Worm (Caenorhabditis elegans) whole organism, L2 larva: ENCODE data around the gene H03G16.1.

Source experiments
- F13H6.1 ChIP-seq: sonication (generic microtip); optimal IDR thresholded peaks from 2 replicates; lab custom pipeline; 2016; ENCODE audit warnings: missing genetic modification characterization, missing compliant biosample characterization
- R02D3.7 ChIP-seq: fragments of 150-350 bp; optimal IDR thresholded peaks from 2 replicates; lab custom pipeline; 2014; ENCODE audit warnings: missing biosample characterization, missing genetic modification characterization
- Y55F3AM.14 ChIP-seq: fragments of 200-800 bp; sonication (Bioruptor generic); optimal IDR thresholded peaks from 2 replicates; lab custom pipeline; 2018; ENCODE audit warnings: mild to moderate bottlenecking, missing genetic modification characterization, missing compliant biosample characterization
- alr-1 ChIP-seq: fragments of 150-350 bp; optimal IDR thresholded peaks from 2 replicates; lab custom pipeline; 2014; ENCODE audit warnings: missing biosample characterization, missing genetic modification characterization
- aly-2 ChIP-seq: fragments of 150-350 bp; optimal IDR thresholded peaks from 2 replicates; lab custom pipeline; 2014; ENCODE audit warnings: missing biosample characterization, missing genetic modification characterization
- ama-1 ChIP-seq: fragments of 150-350 bp; optimal IDR thresholded peaks from 2 replicates; lab custom pipeline; 2018; ENCODE audit warnings: inconsistent platforms
- blmp-1 ChIP-seq: sonication (generic microtip); optimal IDR thresholded peaks from 2 replicates; lab custom pipeline; 2017; ENCODE audit warnings: missing genetic modification characterization, mild to moderate bottlenecking, missing compliant biosample characterization, antibody characterized with exemption, moderate library complexity; ENCODE audit not compliant: insufficient read depth
- ceh-16 ChIP-seq: fragments of 150-350 bp; optimal IDR thresholded peaks from 2 replicates; lab custom pipeline; 2014; ENCODE audit warnings: missing biosample characterization, missing genetic modification characterization
- ceh-82 ChIP-seq: fragments of 150-350 bp; optimal IDR thresholded peaks from 2 replicates; lab custom pipeline; 2014; ENCODE audit warnings: missing biosample characterization, missing genetic modification characterization
- crh-2 ChIP-seq: sonication (generic microtip); optimal IDR thresholded peaks from 2 replicates; lab custom pipeline; 2017; ENCODE audit warnings: missing biosample characterization, missing genetic modification characterization
- dmd-4 ChIP-seq: sonication (generic microtip); optimal IDR thresholded peaks from 2 replicates; lab custom pipeline; 2017; ENCODE audit warnings: missing biosample characterization, missing genetic modification characterization
- egl-27 ChIP-seq: sonication (generic microtip); optimal IDR thresholded peaks from 3 replicates; lab custom pipeline; 2017; ENCODE audit warnings: missing biosample characterization, missing genetic modification reagents, missing genetic modification characterization
- elt-1 ChIP-seq: fragments of 150-350 bp; optimal IDR thresholded peaks from 2 replicates; lab custom pipeline; 2014; ENCODE audit warnings: missing biosample characterization, missing genetic modification characterization
- elt-3 ChIP-seq: sonication (generic microtip); optimal IDR thresholded peaks from 2 replicates; lab custom pipeline; 2017; ENCODE audit warnings: missing biosample characterization, missing genetic modification characterization
- fos-1 ChIP-seq: fragments of 150-350 bp; optimal IDR thresholded peaks from 2 replicates; lab custom pipeline; 2014; ENCODE audit warnings: missing biosample characterization, missing genetic modification characterization
- gmeb-1 ChIP-seq: fragments of 150-350 bp; optimal IDR thresholded peaks from 2 replicates; lab custom pipeline; 2014; ENCODE audit warnings: missing biosample characterization, missing genetic modification characterization
- lin-11 ChIP-seq: fragments of 150-350 bp; sonication (generic microtip); optimal IDR thresholded peaks from 2 replicates; lab custom pipeline; 2014; ENCODE audit warnings: missing biosample characterization, missing genetic modification characterization, inconsistent platforms, mixed read lengths
- lin-13 ChIP-seq: fragments of 150-350 bp; optimal IDR thresholded peaks from 2 replicates; lab custom pipeline; 2014; ENCODE audit warnings: missing biosample characterization, missing genetic modification reagents, missing genetic modification characterization
- lin-39 ChIP-seq: fragments of 150-350 bp; optimal IDR thresholded peaks from 2 replicates; lab custom pipeline; 2014; ENCODE audit warnings: missing biosample characterization, missing genetic modification reagents, missing genetic modification characterization
- lsy-2 ChIP-seq, 2 experiments: fragments of 150-350 bp in 1 of 2; sonication (generic microtip) in 1 of 2; optimal IDR thresholded peaks; 2 replicates each; lab custom pipeline; 2014 to 2017; ENCODE audit warnings: missing biosample characterization in 2 of 2, missing genetic modification characterization in 2 of 2
- nhr-10 ChIP-seq: sonication (generic microtip); optimal IDR thresholded peaks from 2 replicates; lab custom pipeline; 2017; ENCODE audit warnings: missing biosample characterization, missing genetic modification characterization
- nhr-11 ChIP-seq: fragments of 150-350 bp; optimal IDR thresholded peaks from 2 replicates; lab custom pipeline; 2014; ENCODE audit warnings: missing biosample characterization, missing genetic modification characterization
- nhr-12 ChIP-seq: fragments of 150-350 bp; optimal IDR thresholded peaks from 2 replicates; lab custom pipeline; 2014; ENCODE audit warnings: missing biosample characterization, missing genetic modification characterization
- nhr-129 ChIP-seq: fragments of 150-350 bp; optimal IDR thresholded peaks from 2 replicates; lab custom pipeline; 2014; ENCODE audit warnings: missing biosample characterization, missing genetic modification characterization
- nhr-21 ChIP-seq: fragments of 150-350 bp; optimal IDR thresholded peaks from 2 replicates; lab custom pipeline; 2014; ENCODE audit warnings: missing biosample characterization, missing genetic modification characterization
- nhr-237 ChIP-seq: fragments of 150-350 bp; optimal IDR thresholded peaks from 2 replicates; lab custom pipeline; 2014; ENCODE audit warnings: missing biosample characterization, missing genetic modification characterization
- nhr-25 ChIP-seq: fragments of 150-350 bp; sonication (generic microtip); optimal IDR thresholded peaks from 3 replicates; lab custom pipeline; 2014; ENCODE audit warnings: missing biosample characterization, missing genetic modification characterization
- nhr-6 ChIP-seq: fragments of 150-350 bp; optimal IDR thresholded peaks from 2 replicates; lab custom pipeline; 2014; ENCODE audit warnings: missing biosample characterization, missing genetic modification characterization
- sma-3 ChIP-seq: sonication (generic microtip); optimal IDR thresholded peaks from 2 replicates; lab custom pipeline; 2016; ENCODE audit warnings: missing genetic modification reagents, missing genetic modification characterization, missing compliant biosample characterization
- sma-9 ChIP-seq, 2 experiments: fragments of 150-350 bp in 1 of 2; sonication (generic microtip) in 1 of 2; optimal IDR thresholded peaks; 2 replicates each; lab custom pipeline; 2014 to 2016; ENCODE audit warnings: missing genetic modification characterization in 2 of 2, mild to moderate bottlenecking in 1 of 2, missing biosample characterization in 1 of 2, missing compliant biosample characterization in 1 of 2, missing genetic modification reagents in 1 of 2, moderate library complexity in 1 of 2
- snpc-4 ChIP-seq: fragments of 150-350 bp; optimal IDR thresholded peaks from 2 replicates; lab custom pipeline; 2014; ENCODE audit warnings: missing biosample characterization, missing genetic modification characterization
- unc-39 ChIP-seq: fragments of 150-350 bp; optimal IDR thresholded peaks from 2 replicates; lab custom pipeline; 2014; ENCODE audit warnings: missing biosample characterization, missing genetic modification characterization
- unc-55 ChIP-seq: fragments of 150-350 bp; sonication (generic microtip); optimal IDR thresholded peaks from 3 replicates; lab custom pipeline; 2014; ENCODE audit warnings: missing biosample characterization, missing genetic modification reagents, missing genetic modification characterization
- unc-62 ChIP-seq: fragments of 150-350 bp; optimal IDR thresholded peaks from 2 replicates; lab custom pipeline; 2014; ENCODE audit warnings: missing biosample characterization, missing genetic modification reagents, missing genetic modification characterization
- ztf-1 ChIP-seq: fragments of 200-800 bp; sonication (Bioruptor generic); conservative IDR thresholded peaks from 2 replicates; pipeline ENCODE4 v1.3.6; 2022; ENCODE audit warnings: missing genetic modification characterization, missing compliant biosample characterization
- ztf-11 ChIP-seq: sonication (generic microtip); optimal IDR thresholded peaks from 2 replicates; lab custom pipeline; 2017; ENCODE audit warnings: missing biosample characterization, missing genetic modification characterization
- ztf-4 ChIP-seq: fragments of 150-350 bp; optimal IDR thresholded peaks from 2 replicates; lab custom pipeline; 2014; ENCODE audit warnings: missing biosample characterization, missing genetic modification characterization

Gene H03G16.1

DNA sequence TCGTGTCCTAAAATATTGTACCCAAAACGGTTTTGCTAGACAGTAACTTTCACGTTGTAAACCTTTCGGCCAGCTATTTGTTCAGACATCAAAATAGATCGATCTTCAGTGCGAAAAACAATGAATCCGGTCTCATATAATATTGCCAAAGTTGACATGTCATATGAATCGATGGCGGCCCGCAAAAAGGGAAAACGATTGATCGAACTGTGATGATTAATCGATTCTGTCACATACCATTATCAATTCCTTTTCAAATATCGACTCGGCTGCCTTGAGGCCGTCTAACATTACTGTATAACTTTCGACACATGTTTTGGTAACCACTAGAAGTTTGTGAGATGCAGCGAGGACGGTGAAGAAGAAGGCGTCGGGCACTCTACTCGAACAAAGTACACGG, 19.2 kb downstream of the H03G16.1 start:
- no peak for TF ChIP-seq nhr-12 (tag; lab: Kevin White, UChicago)
- peak; percentile 68 for TF ChIP-seq nhr-25 (tag; lab: Kevin White, UChicago)
- TF ChIP-seq gmeb-1, result no peak
- peak; percentile 65 for TF ChIP-seq sma-9 (GFP tag; optimal IDR thresholded peaks at IDR 0.05; lab: Kevin White, UChicago)
- TF ChIP-seq sma-9 (tag; optimal IDR thresholded peaks at IDR 0.05; lab: Kevin White, UChicago), result no peak
- no peak for TF ChIP-seq F13H6.1 (tag; lab: Kevin White, UChicago)
- no peak for TF ChIP-seq elt-1
- TF ChIP-seq ztf-1 (GFP tag; lab: Robert Waterston, UW), result no peak
- peak; percentile 92 for TF ChIP-seq blmp-1
- TF ChIP-seq sma-3 (GFP tag; lab: Kevin White, UChicago), result peak; percentile 68
- TF ChIP-seq nhr-21 (tag; lab: Kevin White, UChicago), result peak; percentile 60

DNA sequence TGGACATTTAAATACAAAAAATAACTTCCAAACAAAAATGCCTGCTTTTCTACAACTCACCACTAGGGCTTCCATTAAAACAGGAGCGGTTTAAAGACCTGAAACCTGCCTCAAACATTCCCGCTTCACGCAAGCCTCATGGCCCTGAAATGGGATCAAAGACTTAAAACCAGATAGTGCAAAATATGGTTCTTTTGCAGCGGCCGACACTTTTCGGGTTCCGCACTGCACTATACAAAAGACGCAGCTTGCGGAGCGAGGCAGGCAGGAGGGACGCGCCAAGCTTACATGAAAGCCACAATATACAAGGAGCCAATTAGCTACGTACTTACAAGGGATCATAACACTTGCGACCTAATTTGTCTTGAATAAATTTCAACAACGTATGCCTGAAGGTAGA, 19.8 kb downstream of the H03G16.1 start:
- TF ChIP-seq snpc-4 (tag; lab: Kevin White, UChicago) (peak; percentile 62), nhr-11 (tag; lab: Kevin White, UChicago) (no peak), alr-1 (no peak)

DNA sequence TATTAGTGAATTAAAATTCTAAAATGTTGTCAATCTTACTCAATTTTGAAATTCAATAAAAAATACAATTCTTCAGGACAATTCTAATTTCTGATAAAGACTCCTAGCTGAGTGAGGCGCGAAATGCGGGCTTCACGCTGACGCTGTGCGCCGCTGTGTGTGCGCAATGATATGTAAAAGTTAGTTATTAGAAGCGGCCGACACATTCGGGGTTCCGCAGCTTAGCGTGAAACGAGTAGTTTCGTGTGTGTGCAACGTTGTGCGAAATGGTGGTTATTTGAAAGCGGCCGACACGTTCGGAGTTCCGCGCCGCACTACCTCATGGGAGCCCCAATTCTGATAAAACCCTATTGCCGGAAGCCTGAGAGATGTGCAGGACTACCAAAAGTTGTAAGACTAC, 21.5 kb downstream of the H03G16.1 start:
- TF ChIP-seq fos-1 (no peak), unc-39 (tag; lab: Kevin White, UChicago) (no peak), ama-1 (no peak), lin-13 (GFP tag; lab: Kevin White, UChicago) (no peak), elt-3 (tag; lab: Kevin White, UChicago) (no peak), egl-27 (no peak), alr-1 (no peak), ceh-82 (tag; lab: Kevin White, UChicago) (no peak), ztf-4 (no peak), ztf-11 (tag; lab: Kevin White, UChicago) (no peak), blmp-1 (no peak)
- TF ChIP-seq, all 48 proteins: peak for 0

DNA sequence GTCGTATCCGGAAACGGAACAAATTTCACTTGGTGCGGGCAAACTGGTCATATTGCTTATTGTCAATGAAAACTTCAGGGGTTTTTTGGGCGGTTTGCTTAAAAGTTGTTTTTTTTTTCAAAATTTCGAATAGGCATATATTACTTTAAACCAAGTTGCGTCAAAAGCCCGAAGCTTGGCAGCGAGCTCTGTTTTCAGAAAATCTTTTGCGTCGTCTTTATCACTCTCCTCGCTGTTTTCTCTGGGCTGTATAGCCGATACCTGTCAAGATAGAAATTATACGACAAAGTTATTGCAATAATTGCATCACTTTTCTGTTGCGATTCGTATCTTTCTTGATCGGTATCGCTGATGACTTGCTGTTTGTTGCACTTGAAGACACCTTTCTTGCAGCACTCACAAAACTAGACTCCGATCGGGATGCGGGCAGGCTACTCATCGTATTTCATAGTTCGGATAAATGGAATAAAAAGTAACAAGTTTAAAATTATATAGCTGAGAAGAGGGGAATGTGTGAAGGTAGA, 22.4 kb downstream of the H03G16.1 start, which contains the start of the genes H40L08.3 and H40L08.9:
TSS of gene H40L08.3 (minus strand) at position 51 of the 524 bp plus-strand sequence.
TSS of gene H40L08.9 (minus strand) at position 439 of the 524 bp plus-strand sequence.
- TF ChIP-seq ama-1 (peak; percentile 85), unc-62 (GFP tag; lab: Kevin White, UChicago) (no peak), unc-55 (GFP tag; lab: Kevin White, UChicago) (no peak), nhr-129 (peak; percentile 75), R02D3.7 (no peak), ztf-4 (no peak), aly-2 (no peak), nhr-6 (tag; lab: Kevin White, UChicago) (no peak), lin-11 (tag; lab: Kevin White, UChicago) (no peak), nhr-10 (tag; lab: Kevin White, UChicago) (no peak), sma-9 (GFP tag; optimal IDR thresholded peaks at IDR 0.05; lab: Kevin White, UChicago) (peak; percentile 6), sma-9 (tag; optimal IDR thresholded peaks at IDR 0.05; lab: Kevin White, UChicago) (no peak), dmd-4 (tag; lab: Kevin White, UChicago) (no peak), nhr-21 (tag; lab: Kevin White, UChicago) (peak; percentile 63), sma-3 (GFP tag; lab: Kevin White, UChicago) (peak; percentile 24)

DNA sequence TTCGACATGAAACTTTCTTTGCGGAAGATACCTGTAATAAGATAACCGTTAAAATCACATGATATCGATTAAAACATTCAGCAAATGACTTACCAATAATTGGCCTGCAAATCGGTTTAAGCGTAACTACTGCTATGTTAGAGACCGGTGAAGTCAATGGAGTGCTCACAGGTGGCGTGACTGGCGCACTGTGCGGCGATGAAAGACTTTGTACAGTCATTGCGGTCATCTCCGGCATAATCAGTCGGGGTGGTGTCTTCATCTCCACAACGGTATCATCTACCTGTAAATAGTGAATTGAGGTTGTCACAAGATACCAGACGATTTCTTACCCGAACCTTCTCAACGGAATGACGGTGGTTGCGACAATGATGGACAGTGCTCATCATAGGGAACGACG, 23.2 kb downstream of the H03G16.1 start:
- no peak for TF ChIP-seq dmd-4 (tag; lab: Kevin White, UChicago)
- TF ChIP-seq alr-1, result no peak
- TF ChIP-seq nhr-21 (tag; lab: Kevin White, UChicago), result peak; percentile 5
- TF ChIP-seq ama-1, result peak; percentile 57
- TF ChIP-seq, all 48 proteins: peak for 2

DNA sequence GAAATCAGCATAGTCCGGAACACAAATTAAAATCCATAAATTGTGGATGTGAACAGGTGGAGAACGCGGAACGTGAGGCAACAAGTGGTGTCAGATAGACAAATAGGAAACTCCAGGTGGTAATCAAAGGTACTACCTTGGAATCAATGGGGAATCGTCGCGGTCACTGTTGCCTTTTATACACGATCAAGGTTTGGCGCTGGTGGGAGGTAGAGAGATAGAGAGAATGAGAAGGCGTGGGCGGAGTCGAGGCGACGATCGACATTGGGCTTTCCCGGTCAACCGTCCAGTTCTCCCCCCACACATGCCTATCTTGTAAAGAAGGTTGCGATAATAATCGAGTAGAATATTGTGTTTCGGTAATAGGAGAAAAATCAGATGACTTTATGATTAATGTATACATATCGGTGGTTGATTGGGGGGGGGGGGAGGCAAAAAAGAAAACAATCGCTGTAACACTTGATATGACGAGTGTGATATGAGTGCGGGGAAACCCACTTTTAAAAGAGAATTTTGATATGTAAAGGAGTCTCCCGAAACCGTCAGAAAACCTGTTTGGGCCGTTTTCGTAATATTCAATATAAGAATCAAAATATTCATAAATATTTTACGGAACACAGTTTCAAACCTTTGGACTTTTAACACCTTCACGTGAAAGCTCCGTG, 24.0 kb downstream of the H03G16.1 start, which contains the start of the genes H40L08.8, H40L08.2 and H40L08.7:
TSS of gene H40L08.8 (minus strand) at position 37 of the 665 bp plus-strand sequence.
TSS of gene H40L08.2 (minus strand) at position 148 of the 665 bp plus-strand sequence.
TSS of gene H40L08.7 (minus strand) at position 148 of the 665 bp plus-strand sequence.
- TF ChIP-seq lin-39 (tag; lab: Kevin White, UChicago) (no peak), sma-3 (GFP tag; lab: Kevin White, UChicago) (peak; percentile 57), nhr-21 (tag; lab: Kevin White, UChicago) (peak; percentile 54), gmeb-1 (peak; percentile 5), crh-2 (tag; lab: Kevin White, UChicago) (no peak), nhr-129 (peak; percentile 19), R02D3.7 (no peak), ama-1 (peak; percentile 90), lsy-2 (tag; optimal IDR thresholded peaks at IDR 0.05; lab: Kevin White, UChicago) (peak in 1 of 2 experiments; percentile 4), ceh-16 (tag; lab: Kevin White, UChicago) (peak; percentile 48), F13H6.1 (tag; lab: Kevin White, UChicago) (peak; percentile 1), blmp-1 (peak; percentile 67), nhr-237 (no peak), nhr-25 (tag; lab: Kevin White, UChicago) (peak; percentile 79), Y55F3AM.14 (no peak), sma-9 (GFP tag; optimal IDR thresholded peaks at IDR 0.05; lab: Kevin White, UChicago) (peak; percentile 81), sma-9 (tag; optimal IDR thresholded peaks at IDR 0.05; lab: Kevin White, UChicago) (no peak)
- TF ChIP-seq, all 48 proteins: peak for 11
